Worm (Caenorhabditis elegans): ENCODE results near the gene M03E7.1.

M03E7.1 gene

DNA sequence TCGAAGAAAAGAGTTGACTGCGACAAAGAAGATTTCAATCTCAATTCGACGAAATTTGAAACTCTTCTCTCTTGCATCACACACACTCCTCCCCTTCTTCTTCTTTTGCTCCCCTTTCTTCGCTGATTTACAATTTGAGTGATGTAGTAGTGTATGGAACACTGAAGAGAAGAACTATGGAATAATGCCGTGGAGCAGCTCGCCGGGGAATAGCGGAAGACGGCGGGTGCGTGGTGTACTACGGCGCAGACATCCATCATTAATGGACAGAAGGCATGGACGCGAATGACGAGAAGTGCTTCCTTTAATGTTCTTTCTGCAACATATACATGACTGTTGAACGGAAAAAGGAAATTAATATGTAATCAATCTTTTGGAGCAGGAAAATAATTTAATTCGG is 38.6 kb upstream of the M03E7.1 start (continued):
- TF ChIP-seq hlh-26 (GFP tag; conservative IDR thresholded peaks at IDR 0.05) = no peak
- TF ChIP-seq fkh-3 (tag; optimal IDR thresholded peaks at IDR 0.05) = no peak
- TF ChIP-seq let-607 (tag; optimal IDR thresholded peaks at IDR 0.05) = no peak
- no peak for TF ChIP-seq bed-1 (GFP tag; IDR thresholded peaks at IDR 0.05)
- no peak for TF ChIP-seq ztf-6 (GFP tag; IDR thresholded peaks at IDR 0.05)
- TF ChIP-seq ceh-58 (GFP tag; IDR thresholded peaks at IDR 0.05) = 0 out of 2 replicates have a peak, but pooled peaks have one; percentile 82
- no peak for TF ChIP-seq T07F8.4 (tag; optimal IDR thresholded peaks at IDR 0.05)
- no peak for TF ChIP-seq D2030.7 (GFP tag; IDR thresholded peaks at IDR 0.05)
- TF ChIP-seq ztf-3 (GFP tag; optimal IDR thresholded peaks at IDR 0.05) = no peak
- peak; percentile 56 for TF ChIP-seq madf-6 (GFP tag; IDR thresholded peaks at IDR 0.05)
- no peak for TF ChIP-seq him-1 (tag; optimal IDR thresholded peaks at IDR 0.05)
- TF ChIP-seq hlh-12 (tag; optimal IDR thresholded peaks at IDR 0.05) = no peak
- peak; percentile 22 for TF ChIP-seq lin-54 (GFP tag; optimal IDR thresholded peaks at IDR 0.05)
- no peak for TF ChIP-seq nhr-179 (tag; optimal IDR thresholded peaks at IDR 0.05)
- TF ChIP-seq tbx-9 (tag; optimal IDR thresholded peaks at IDR 0.05; ENCODE audit: borderline replicate concordance) = no peak
- TF ChIP-seq athp-1 (tag; optimal IDR thresholded peaks at IDR 0.05) = peak; percentile 8
- TF ChIP-seq sdz-38 (tag; optimal IDR thresholded peaks at IDR 0.05) = no peak
- no peak for TF ChIP-seq cebp-2 (GFP tag; IDR thresholded peaks at IDR 0.05)
- no peak for TF ChIP-seq F39B2.1 (GFP tag; IDR thresholded peaks at IDR 0.05)
- TF ChIP-seq Y95B8A.8 (GFP tag; IDR thresholded peaks at IDR 0.05) = no peak
- no peak for TF ChIP-seq xnd-1 (tag; optimal IDR thresholded peaks at IDR 0.05)
- peak; percentile 63; the same call in 1 of the 2 replicates for TF ChIP-seq lin-26 (GFP tag; IDR thresholded peaks at IDR 0.05)
- TF ChIP-seq rec-8 (tag; optimal IDR thresholded peaks at IDR 0.05) = no peak
- TF ChIP-seq lir-1 (GFP tag; conservative IDR thresholded peaks at IDR 0.05) = no peak
- TF ChIP-seq mel-28 (tag; optimal IDR thresholded peaks at IDR 0.05; ENCODE audit: borderline replicate concordance) = no peak
- no peak for TF ChIP-seq chd-7 (tag; optimal IDR thresholded peaks at IDR 0.05)
- TF ChIP-seq attf-5 (GFP tag; optimal IDR thresholded peaks at IDR 0.05) = no peak
- TF ChIP-seq nfya-1 (tag; optimal IDR thresholded peaks at IDR 0.05; ENCODE audit: borderline replicate concordance, insufficient read depth) = no peak
- no peak for TF ChIP-seq B0261.1 (tag; optimal IDR thresholded peaks at IDR 0.05)
- no peak for TF ChIP-seq hrde-1 (tag; optimal IDR thresholded peaks at IDR 0.05; ENCODE audit: borderline replicate concordance)
- TF ChIP-seq ceh-27 (GFP tag; optimal IDR thresholded peaks at IDR 0.05) = no peak
- TF ChIP-seq die-1 (tag; optimal IDR thresholded peaks at IDR 0.05) = no peak
- no peak for TF ChIP-seq let-526 (GFP tag; IDR thresholded peaks at IDR 0.05)
- no peak for TF ChIP-seq zfh-2 (GFP tag; conservative IDR thresholded peaks at IDR 0.05)
- TF ChIP-seq pbrm-1 (GFP tag; IDR thresholded peaks at IDR 0.05) = peak; percentile 70
- TF ChIP-seq nfyb-1 (GFP tag; IDR thresholded peaks at IDR 0.05) = no peak
- TF ChIP-seq ztf-18 (tag; optimal IDR thresholded peaks at IDR 0.05) = no peak
- no peak for TF ChIP-seq ceh-79 (tag; optimal IDR thresholded peaks at IDR 0.05)
- no peak for TF ChIP-seq snpc-3.4 (tag; optimal IDR thresholded peaks at IDR 0.05)
- no peak for TF ChIP-seq madf-8 (GFP tag; conservative IDR thresholded peaks at IDR 0.05)
- TF ChIP-seq hmg-20 (GFP tag; IDR thresholded peaks at IDR 0.05) = no peak
- no peak for TF ChIP-seq rcor-1 (GFP tag; IDR thresholded peaks at IDR 0.05)
- no peak for TF ChIP-seq snpc-4 (GFP tag; optimal IDR thresholded peaks at IDR 0.05)
- TF ChIP-seq snpc-4 (tag; optimal IDR thresholded peaks at IDR 0.05) = no peak
- no peak for TF ChIP-seq ekl-4 (GFP tag; IDR thresholded peaks at IDR 0.05)
- TF ChIP-seq unc-62 (GFP tag; optimal IDR thresholded peaks at IDR 0.05) = no peak
- no peak for TF ChIP-seq ztf-25 (GFP tag; IDR thresholded peaks at IDR 0.05)
- no peak for TF ChIP-seq nhr-120 (GFP tag; IDR thresholded peaks at IDR 0.05)
- no peak for TF ChIP-seq ets-4 (GFP tag; optimal IDR thresholded peaks at IDR 0.05)
